Worm (Caenorhabditis elegans) whole organism, L4 larva: ENCODE data around the gene T11F8.4.
"Not testable (repeated sequence)": the region's sequence is repeated elsewhere in the genome, so short reads cannot be mapped to it uniquely, and the experiment has no call there.

Experiments used
- D1046.2 ChIP-seq: fragments of 200-800 bp; sonication (Bioruptor generic); IDR thresholded peaks from 2 replicates; pipeline ENCODE4 v1.3.6; 2022; ENCODE audit warnings: missing genetic modification characterization, missing compliant biosample characterization
- F49E8.2 ChIP-seq: sonication (generic microtip); optimal IDR thresholded peaks from 2 replicates; lab custom pipeline; 2016; ENCODE audit warnings: missing compliant biosample characterization, mild to moderate bottlenecking, missing genetic modification characterization, borderline replicate concordance
- R02D3.7 ChIP-seq: fragments of 150-350 bp; sonication (generic microtip); optimal IDR thresholded peaks from 3 replicates; lab custom pipeline; 2014; ENCODE audit warnings: missing biosample characterization, missing genetic modification characterization
- ZK337.2 ChIP-seq: fragments of 200-800 bp; sonication (Bioruptor generic); IDR thresholded peaks from 2 replicates; pipeline ENCODE4 v1.3.6; 2022; ENCODE audit warnings: missing genetic modification reagents, missing genetic modification characterization, missing compliant biosample characterization
- ces-1 ChIP-seq: fragments of 150-350 bp; sonication (generic microtip); optimal IDR thresholded peaks from 4 replicates; lab custom pipeline; 2014; ENCODE audit warnings: missing biosample characterization, missing genetic modification reagents, missing genetic modification characterization
- dmd-9 ChIP-seq: fragments of 200-800 bp; sonication (Bioruptor generic); IDR thresholded peaks from 2 replicates; pipeline ENCODE4 v1.3.6; 2022; ENCODE audit warnings: missing genetic modification reagents, missing genetic modification characterization, missing compliant biosample characterization
- dpl-1 ChIP-seq: fragments of 150-350 bp; optimal IDR thresholded peaks from 2 replicates; lab custom pipeline; 2014; ENCODE audit warnings: missing biosample characterization, missing genetic modification reagents, missing genetic modification characterization
- egl-27 ChIP-seq: sonication (generic microtip); optimal IDR thresholded peaks from 3 replicates; lab custom pipeline; 2017; ENCODE audit warnings: missing biosample characterization, missing genetic modification reagents, missing genetic modification characterization
- egl-43 ChIP-seq: fragments of 200-800 bp; sonication (Bioruptor generic); IDR thresholded peaks from 2 replicates; pipeline ENCODE4 v1.3.6; 2022; ENCODE audit warnings: missing genetic modification reagents, missing genetic modification characterization, missing compliant biosample characterization
- fos-1 ChIP-seq: fragments of 150-350 bp; optimal IDR thresholded peaks from 2 replicates; lab custom pipeline; 2014; ENCODE audit warnings: missing biosample characterization, missing genetic modification characterization
- hif-1 ChIP-seq, 2 experiments: sonication (generic microtip); optimal IDR thresholded peaks; 2 replicates each; lab custom pipeline; 2016 to 2017; ENCODE audit warnings: missing compliant biosample characterization in 2 of 2, missing genetic modification characterization in 2 of 2, missing genetic modification reagents in 2 of 2, missing genotype in 2 of 2, mild to moderate bottlenecking in 1 of 2
- lin-13 ChIP-seq: fragments of 150-350 bp; optimal IDR thresholded peaks from 2 replicates; lab custom pipeline; 2014; ENCODE audit warnings: missing biosample characterization, missing genetic modification reagents, missing genetic modification characterization
- lin-15B ChIP-seq: fragments of 150-350 bp; sonication (generic microtip); optimal IDR thresholded peaks from 3 replicates; lab custom pipeline; 2014; ENCODE audit warnings: missing biosample characterization, missing genetic modification characterization
- nhr-111 ChIP-seq: fragments of 200-800 bp; sonication (Bioruptor generic); optimal IDR thresholded peaks from 2 replicates; lab custom pipeline; 2018; ENCODE audit warnings: mild to moderate bottlenecking, missing genetic modification characterization, missing compliant biosample characterization

DNA sequence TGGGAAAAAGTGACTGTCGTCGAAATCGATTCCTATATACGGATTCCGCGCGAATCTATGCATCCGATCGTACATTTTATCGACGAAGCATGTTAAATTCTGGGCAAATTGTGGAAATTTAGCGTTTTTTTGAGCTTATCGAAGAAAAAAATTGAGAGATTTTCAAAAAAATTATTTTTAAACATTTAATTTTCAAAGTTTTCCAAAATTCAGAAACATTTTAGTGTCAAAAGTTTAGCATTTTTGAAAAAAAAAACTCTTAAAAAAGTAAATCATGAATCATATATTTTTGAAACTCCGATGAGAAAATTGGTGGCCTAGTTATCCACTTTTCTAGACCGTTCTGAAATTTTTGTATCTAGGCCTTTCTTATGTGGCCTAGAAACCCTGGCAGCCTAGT lies 14.7 kb upstream of the T11F8.4 start, which contains the start of gene B0273.115:
- not testable (repeated sequence) for TF ChIP-seq D1046.2 (GFP tag; lab: Robert Waterston, UW); ZK337.2 (GFP tag; lab: Robert Waterston, UW); fos-1 (tag; lab: Kevin White, UChicago); dmd-9 (GFP tag; lab: Robert Waterston, UW); F49E8.2 (tag; lab: Kevin White, UChicago); dpl-1 (GFP tag; lab: Kevin White, UChicago); egl-27 (tag; lab: Kevin White, UChicago); R02D3.7 (tag; lab: Kevin White, UChicago); lin-15B; egl-43 (GFP tag; lab: Robert Waterston, UW); nhr-111; ces-1; hif-1 (tag; optimal IDR thresholded peaks at IDR 0.05; lab: Kevin White, UChicago); lin-13 (GFP tag; lab: Kevin White, UChicago)
